Fruit fly (Drosophila melanogaster) whole organism, pupa: Measurements from ENCODE around the gene CG16978.

Experiments used
- CG10348 ChIP-seq: fragments of 200-800 bp; sonication (Bioruptor generic); IDR thresholded peaks from 2 replicates; pipeline ENCODE4 v1.3.6; 2022; ENCODE audit warnings: missing biosample characterization, missing genetic modification characterization
- CG12605 ChIP-seq: fragments of 200-800 bp; sonication (Bioruptor generic); IDR thresholded peaks from 2 replicates; pipeline ENCODE4 v1.3.6; 2022; ENCODE audit warnings: missing biosample characterization, missing genetic modification characterization
- CG13204 ChIP-seq: fragments of 200-800 bp; sonication (Bioruptor generic); optimal IDR thresholded peaks from 2 replicates; lab custom pipeline; 2018; ENCODE audit warnings: missing biosample characterization, mild to moderate bottlenecking, missing genetic modification characterization, moderate library complexity
- CG14655 ChIP-seq: fragments of 200-800 bp; sonication (Bioruptor generic); optimal IDR thresholded peaks from 3 replicates; lab custom pipeline; 2017; ENCODE audit warnings: mild to moderate bottlenecking, missing biosample characterization, missing genetic modification reagents, missing genetic modification characterization
- CG15710 ChIP-seq: fragments of 200-800 bp; sonication (Bioruptor generic); optimal IDR thresholded peaks from 2 replicates; lab custom pipeline; 2018; ENCODE audit warnings: missing biosample characterization, mild to moderate bottlenecking, missing genetic modification characterization, moderate library complexity
- CG17806 ChIP-seq: fragments of 200-800 bp; sonication (Bioruptor generic); optimal IDR thresholded peaks from 2 replicates; lab custom pipeline; 2018; ENCODE audit warnings: missing biosample characterization, mild to moderate bottlenecking, missing genetic modification characterization, moderate library complexity
- CG32121 ChIP-seq: fragments of 200-800 bp; sonication (Bioruptor generic); IDR thresholded peaks from 2 replicates; pipeline ENCODE4 v1.3.6; 2022; ENCODE audit warnings: missing biosample characterization, missing genetic modification characterization
- CG34367 ChIP-seq: fragments of 200-800 bp; sonication (Bioruptor generic); optimal IDR thresholded peaks from 2 replicates; lab custom pipeline; 2018; ENCODE audit warnings: missing biosample characterization, mild to moderate bottlenecking, missing genetic modification characterization
- CG4496 ChIP-seq: fragments of 200-800 bp; sonication (Bioruptor generic); IDR thresholded peaks from 3 replicates; pipeline ENCODE4 v1.3.6; 2022; ENCODE audit warnings: missing biosample characterization, missing genetic modification characterization
- CG8159 ChIP-seq: fragments of 200-800 bp; sonication (Bioruptor generic); optimal IDR thresholded peaks from 3 replicates; lab custom pipeline; 2018; ENCODE audit warnings: missing biosample characterization, mild to moderate bottlenecking, missing genetic modification characterization, moderate library complexity
- CG8301 ChIP-seq: fragments of 200-800 bp; sonication (Bioruptor generic); optimal IDR thresholded peaks from 2 replicates; lab custom pipeline; 2018; ENCODE audit warnings: missing biosample characterization, mild to moderate bottlenecking, missing genetic modification characterization
- CG9948 ChIP-seq: fragments of 200-800 bp; sonication (Bioruptor generic); optimal IDR thresholded peaks from 2 replicates; lab custom pipeline; 2018; ENCODE audit warnings: missing biosample characterization, mild to moderate bottlenecking, missing genetic modification characterization, moderate library complexity
- D1 ChIP-seq: fragments of 200-800 bp; sonication (Bioruptor generic); optimal IDR thresholded peaks from 2 replicates; lab custom pipeline; 2018; ENCODE audit warnings: missing biosample characterization, mild to moderate bottlenecking, missing genetic modification characterization, moderate library complexity
- EcR ChIP-seq: fragments of 200-800 bp; sonication (Bioruptor generic); optimal IDR thresholded peaks from 3 replicates; lab custom pipeline; 2019; ENCODE audit warnings: missing biosample characterization, missing genetic modification characterization, mild to moderate bottlenecking, moderate library complexity, missing genetic modification reagents
- Ets98B ChIP-seq: fragments of 200-800 bp; sonication (Bioruptor generic); IDR thresholded peaks from 2 replicates; pipeline ENCODE4 v1.3.6; 2022; ENCODE audit warnings: missing biosample characterization, missing genetic modification characterization
- Pif1A ChIP-seq: fragments of 200-800 bp; sonication (Bioruptor generic); optimal IDR thresholded peaks from 3 replicates; lab custom pipeline; 2016; ENCODE audit warnings: missing biosample characterization, missing genetic modification characterization
- Pif1B ChIP-seq: fragments of 200-800 bp; sonication (Bioruptor generic); optimal IDR thresholded peaks from 3 replicates; lab custom pipeline; 2016; ENCODE audit warnings: missing biosample characterization, missing genetic modification characterization
- Snoo ChIP-seq: fragments of 200-800 bp; sonication (Bioruptor generic); optimal IDR thresholded peaks from 3 replicates; lab custom pipeline; 2017; ENCODE audit warnings: missing biosample characterization, mild to moderate bottlenecking, missing genetic modification characterization, inconsistent platforms
- fd96Ca ChIP-seq: fragments of 200-800 bp; sonication (Bioruptor generic); IDR thresholded peaks from 3 replicates; pipeline ENCODE4 v1.3.6; 2022; ENCODE audit warnings: missing biosample characterization, missing genetic modification characterization
- gl ChIP-seq: fragments of 200-800 bp; sonication (Bioruptor generic); optimal IDR thresholded peaks from 2 replicates; lab custom pipeline; 2018; ENCODE audit warnings: missing biosample characterization, mild to moderate bottlenecking, missing genetic modification characterization
- rn ChIP-seq: fragments of 200-800 bp; sonication (Bioruptor generic); IDR thresholded peaks from 2 replicates; pipeline ENCODE4 v1.3.6; 2022; ENCODE audit warnings: missing biosample characterization, missing genetic modification characterization

CG16978 gene

DNA sequence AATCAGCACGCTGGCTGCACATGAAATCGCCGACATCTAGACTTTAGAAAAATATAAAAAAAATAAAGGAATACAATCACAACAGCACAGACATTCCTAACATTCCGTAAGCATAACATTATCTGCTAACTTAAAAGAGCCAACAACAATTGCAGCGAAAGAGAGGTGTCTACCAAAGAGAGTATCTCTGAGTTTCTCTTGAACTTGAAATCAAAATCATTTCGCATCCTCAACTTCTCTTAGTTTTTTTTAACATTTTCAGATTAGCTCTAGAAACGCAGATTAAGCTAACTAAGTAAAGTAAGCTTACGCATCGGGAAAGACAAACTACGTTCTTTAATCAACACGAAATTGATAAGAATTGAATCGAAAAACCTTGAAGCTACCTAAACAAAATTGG, 29.8 kb downstream of the CG16978 start:
- TF ChIP-seq CG8301 (tag; lab: Kevin White, UChicago) = no peak
- no peak for TF ChIP-seq CG8159
- no peak for TF ChIP-seq Pif1B
- no peak for TF ChIP-seq EcR (GFP tag; lab: Kevin White, UChicago)
- TF ChIP-seq CG34367 (tag; lab: Kevin White, UChicago) = no peak
- no peak for TF ChIP-seq CG32121
- TF ChIP-seq CG15710 (tag; lab: Kevin White, UChicago) = no peak
- no peak for TF ChIP-seq CG13204 (GFP tag; lab: Kevin White, UChicago)
- TF ChIP-seq Pif1A = no peak
- no peak for TF ChIP-seq CG12605
- no peak for TF ChIP-seq fd96Ca (GFP tag; lab: Robert Waterston, UW)
- TF ChIP-seq D1 (tag; lab: Kevin White, UChicago) = no peak
- no peak for TF ChIP-seq CG14655
- TF ChIP-seq Ets98B (GFP tag; lab: Robert Waterston, UW) = no peak
- no peak for TF ChIP-seq gl (tag; lab: Kevin White, UChicago)
- no peak for TF ChIP-seq CG17806 (tag; lab: Kevin White, UChicago)
- TF ChIP-seq, all 21 proteins: peak for 0

DNA sequence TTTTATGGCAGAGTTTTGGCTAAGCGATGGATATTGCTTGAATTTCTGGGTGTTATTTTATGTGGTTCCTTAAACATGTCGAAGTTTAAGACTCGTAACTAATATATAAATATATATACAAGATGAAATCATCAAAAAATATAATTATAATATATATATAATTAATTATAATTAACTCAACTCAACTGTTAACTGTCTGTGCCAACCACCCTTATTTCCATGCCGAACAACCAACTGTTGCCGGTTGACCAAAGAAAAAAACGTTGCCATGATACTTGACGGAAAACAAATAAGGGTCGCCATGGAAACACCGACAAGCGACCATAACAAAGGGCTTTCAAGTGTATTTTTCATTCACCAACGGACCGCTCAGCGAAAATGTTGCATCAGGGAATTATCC, 36.9 kb downstream of the CG16978 start, which contains the start of gene Ttc30:
Gene Ttc30, plus strand, starts transcription at position 301 of the 400 bp plus-strand sequence.
- TF ChIP-seq CG10348 (GFP tag; lab: Robert Waterston, UW) (no peak), CG13204 (GFP tag; lab: Kevin White, UChicago) (no peak)

DNA sequence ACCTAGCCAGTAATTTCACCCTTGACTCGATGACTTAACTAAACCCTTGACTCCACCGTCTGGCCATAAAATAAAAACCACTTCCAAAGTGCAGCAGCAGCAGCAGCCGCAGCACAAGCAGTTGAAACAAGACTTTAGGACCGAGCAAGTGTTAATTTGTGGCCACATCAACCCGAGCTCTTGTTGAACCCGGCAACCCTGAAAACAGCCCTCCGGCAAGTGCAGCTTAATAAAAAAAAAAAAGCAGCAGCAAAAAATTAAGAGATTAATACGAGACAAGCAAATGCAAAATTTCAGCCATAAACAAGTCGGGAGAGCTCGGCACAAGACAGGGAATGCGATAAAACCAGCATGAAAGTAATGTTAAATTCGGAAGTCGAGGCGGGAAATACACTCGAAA, 38.6 kb downstream of the CG16978 start:
- no peak for TF ChIP-seq CG32121
- no peak for TF ChIP-seq CG13204 (GFP tag; lab: Kevin White, UChicago)
- no peak for TF ChIP-seq CG9948 (tag; lab: Kevin White, UChicago)
- TF ChIP-seq CG4496 (GFP tag; lab: Robert Waterston, UW) = no peak
- no peak for TF ChIP-seq CG14655
- TF ChIP-seq EcR (GFP tag; lab: Kevin White, UChicago) = no peak
- no peak for TF ChIP-seq D1 (tag; lab: Kevin White, UChicago)
- no peak for TF ChIP-seq CG8159
- no peak for TF ChIP-seq Ets98B (GFP tag; lab: Robert Waterston, UW)
- TF ChIP-seq Pif1A = no peak
- TF ChIP-seq CG10348 (GFP tag; lab: Robert Waterston, UW) = no peak
- TF ChIP-seq gl (tag; lab: Kevin White, UChicago) = no peak
- no peak for TF ChIP-seq fd96Ca (GFP tag; lab: Robert Waterston, UW)
- no peak for TF ChIP-seq Pif1B
- TF ChIP-seq, all 21 proteins: peak for 0

DNA sequence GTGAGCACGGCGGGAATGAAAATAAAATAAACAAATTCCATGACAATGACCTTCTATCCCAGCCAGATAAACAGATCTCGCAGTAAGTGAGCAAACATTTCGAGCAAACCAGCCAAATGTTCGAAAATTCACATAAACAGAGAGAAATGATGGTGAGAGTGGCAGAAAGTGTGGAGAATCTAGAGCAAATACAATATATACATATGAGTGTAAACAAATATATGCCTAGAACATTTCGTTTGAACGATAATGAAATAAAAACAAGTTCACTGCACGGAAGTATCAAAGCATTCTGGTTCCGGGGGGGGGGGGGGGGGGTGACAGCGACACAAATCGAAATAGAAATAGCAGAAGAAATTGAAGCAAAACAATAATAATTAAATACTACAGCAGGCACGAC, 41.9 kb downstream of the CG16978 start:
- TF ChIP-seq fd96Ca (GFP tag; lab: Robert Waterston, UW) (no peak), CG17806 (tag; lab: Kevin White, UChicago) (no peak), Pif1B (no peak), CG14655 (no peak), D1 (tag; lab: Kevin White, UChicago) (no peak), CG4496 (GFP tag; lab: Robert Waterston, UW) (no peak), EcR (GFP tag; lab: Kevin White, UChicago) (no peak)

dm6 chr2L:13098301-13098700, 45.1 kb downstream of the CG16978 start:
- no peak for TF ChIP-seq rn (GFP tag; lab: Robert Waterston, UW)
- TF ChIP-seq fd96Ca (GFP tag; lab: Robert Waterston, UW) = peak; percentile 46; the same call in 1 of the 3 replicates
- TF ChIP-seq Pif1B = no peak
- peak; percentile 22 for TF ChIP-seq CG34367 (tag; lab: Kevin White, UChicago)
- TF ChIP-seq gl (tag; lab: Kevin White, UChicago) = peak; percentile 72
- peak; percentile 50 for TF ChIP-seq CG13204 (GFP tag; lab: Kevin White, UChicago)
- TF ChIP-seq CG15710 (tag; lab: Kevin White, UChicago) = no peak
- TF ChIP-seq CG32121 = no peak
- no peak for TF ChIP-seq CG9948 (tag; lab: Kevin White, UChicago)
- TF ChIP-seq CG8159 = peak; percentile 22
- no peak for TF ChIP-seq CG8301 (tag; lab: Kevin White, UChicago)
- TF ChIP-seq EcR (GFP tag; lab: Kevin White, UChicago) = peak; percentile 69
- TF ChIP-seq CG10348 (GFP tag; lab: Robert Waterston, UW) = no peak
- TF ChIP-seq D1 (tag; lab: Kevin White, UChicago) = no peak
- peak; percentile 41; the same call in 1 of the 2 replicates for TF ChIP-seq CG12605
- no peak for TF ChIP-seq Snoo
- peak; percentile 8 for TF ChIP-seq CG17806 (tag; lab: Kevin White, UChicago)
- TF ChIP-seq CG4496 (GFP tag; lab: Robert Waterston, UW) = peak; percentile 43; the same call in 1 of the 3 replicates
- TF ChIP-seq Pif1A = no peak
- no peak for TF ChIP-seq CG14655
- TF ChIP-seq Ets98B (GFP tag; lab: Robert Waterston, UW) = peak; percentile 12; the same call in 1 of the 2 replicates

- no peak for TF ChIP-seq CG10348 (GFP tag; lab: Robert Waterston, UW)
Observed at dm6 chr2L:13097200-13097599, 46.2 kb downstream of the CG16978 start.

DNA sequence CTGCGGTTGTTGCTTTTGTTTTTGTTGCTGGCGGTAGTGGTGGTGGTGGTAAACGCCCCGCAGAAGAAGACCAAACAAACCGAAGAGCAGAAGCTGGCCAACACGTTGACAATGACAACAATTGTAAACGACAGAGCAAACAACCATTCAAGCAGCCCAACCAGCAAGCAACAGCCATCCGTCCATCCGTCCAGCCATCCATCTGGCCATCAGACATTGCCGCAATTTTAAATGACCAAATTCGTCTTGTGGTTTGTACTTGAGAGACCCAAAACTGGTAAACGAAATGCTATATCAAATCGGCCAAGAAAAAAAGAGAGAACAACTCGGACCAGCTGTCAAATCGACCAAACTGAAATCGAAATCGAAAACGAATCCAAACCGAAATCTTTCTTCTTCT, 47.6 kb downstream of the CG16978 start:
- TF ChIP-seq Pif1A = no peak
- no peak for TF ChIP-seq EcR (GFP tag; lab: Kevin White, UChicago)
- TF ChIP-seq CG8301 (tag; lab: Kevin White, UChicago) = no peak
- no peak for TF ChIP-seq CG10348 (GFP tag; lab: Robert Waterston, UW)
- no peak for TF ChIP-seq gl (tag; lab: Kevin White, UChicago)
- no peak for TF ChIP-seq CG32121
- no peak for TF ChIP-seq CG4496 (GFP tag; lab: Robert Waterston, UW)
- TF ChIP-seq CG9948 (tag; lab: Kevin White, UChicago) = no peak
- no peak for TF ChIP-seq D1 (tag; lab: Kevin White, UChicago)
- no peak for TF ChIP-seq CG8159
- TF ChIP-seq CG15710 (tag; lab: Kevin White, UChicago) = no peak
- TF ChIP-seq fd96Ca (GFP tag; lab: Robert Waterston, UW) = no peak
- TF ChIP-seq CG34367 (tag; lab: Kevin White, UChicago) = no peak
- TF ChIP-seq CG13204 (GFP tag; lab: Kevin White, UChicago) = no peak
- TF ChIP-seq rn (GFP tag; lab: Robert Waterston, UW) = no peak
- TF ChIP-seq Ets98B (GFP tag; lab: Robert Waterston, UW) = no peak
- no peak for TF ChIP-seq CG17806 (tag; lab: Kevin White, UChicago)
- no peak for TF ChIP-seq Pif1B
